Fruit fly (Drosophila melanogaster): ENCODE data around the gene CG4565.
A peak's percentile ranks its signal among the peaks of the same experiment; 100 is the strongest.

The CG4565 gene

dm6 chr3R:10884031-10884677 is 31.6 kb downstream of the CG4565 start (continued):
- TF ChIP-seq hkb (optimal IDR thresholded peaks at IDR 0.05), result no peak
- TF ChIP-seq hkb (GFP tag; IDR thresholded peaks at IDR 0.05), result peak; percentile 91
- no peak for TF ChIP-seq tx (GFP tag; optimal IDR thresholded peaks at IDR 0.05)
- no peak for TF ChIP-seq chn (GFP tag; optimal IDR thresholded peaks at IDR 0.05)
- TF ChIP-seq CG8924 (tag; optimal IDR thresholded peaks at IDR 0.05), result peak; percentile 64
- peak; percentile 70 for TF ChIP-seq CG11696 (GFP tag; IDR thresholded peaks at IDR 0.05)
- peak; percentile 82 for TF ChIP-seq al (GFP tag; IDR thresholded peaks at IDR 0.05)
- TF ChIP-seq CG12659 (GFP tag; optimal IDR thresholded peaks at IDR 0.05), result peak; percentile 65
- TF ChIP-seq Fer2 (tag; optimal IDR thresholded peaks at IDR 0.05), result peak; percentile 46
- TF ChIP-seq CG6683 (GFP tag; optimal IDR thresholded peaks at IDR 0.05), result peak; percentile 44
- peak; percentile 59; the same call in 1 of the 3 replicates for TF ChIP-seq CG11093 (GFP tag; IDR thresholded peaks at IDR 0.05)
- TF ChIP-seq pfk (GFP tag; optimal IDR thresholded peaks at IDR 0.05), result no peak
- TF ChIP-seq br (optimal IDR thresholded peaks at IDR 0.05), result no peak
- TF ChIP-seq Nf-YB (GFP tag; optimal IDR thresholded peaks at IDR 0.05), result peak; percentile 26
- peak; percentile 67 for TF ChIP-seq CG14050 (GFP tag; IDR thresholded peaks at IDR 0.05)
- peak; percentile 53 for TF ChIP-seq lilli (GFP tag; optimal IDR thresholded peaks at IDR 0.05)
- peak; percentile 87 for TF ChIP-seq NFAT (GFP tag; IDR thresholded peaks at IDR 0.05)
- peak in 1 of 2 experiments; percentile 49 for TF ChIP-seq Eip74EF (GFP tag; optimal IDR thresholded peaks at IDR 0.05)
- no peak for TF ChIP-seq vnd (GFP tag; IDR thresholded peaks at IDR 0.05; ENCODE audit: partially characterized antibody)
- peak; percentile 82 for TF ChIP-seq Asciz (GFP tag; optimal IDR thresholded peaks at IDR 0.05)
- peak; percentile 53 for TF ChIP-seq CG7987 (GFP tag; optimal IDR thresholded peaks at IDR 0.05)
- no peak for TF ChIP-seq CG10565 (GFP tag; optimal IDR thresholded peaks at IDR 0.05)
- peak; percentile 84 for TF ChIP-seq rib (GFP tag; IDR thresholded peaks at IDR 0.05)
- no peak for TF ChIP-seq run (tag; optimal IDR thresholded peaks at IDR 0.05)
- peak; percentile 84; the same call in 2 of the 3 replicates for TF ChIP-seq ci (GFP tag; IDR thresholded peaks at IDR 0.05)
- TF ChIP-seq HLH3B (GFP tag; IDR thresholded peaks at IDR 0.05), result peak; percentile 83
- TF ChIP-seq CG15514 (GFP tag; optimal IDR thresholded peaks at IDR 0.05), result peak; percentile 66
- peak; percentile 75 for TF ChIP-seq CG32772 (GFP tag; IDR thresholded peaks at IDR 0.05)
- TF ChIP-seq Hsf (GFP tag; optimal IDR thresholded peaks at IDR 0.05), result peak; percentile 15
- TF ChIP-seq chif (GFP tag; optimal IDR thresholded peaks at IDR 0.05), result no peak
- peak; percentile 54 for TF ChIP-seq ap (GFP tag; IDR thresholded peaks at IDR 0.05)
- TF ChIP-seq sisA (GFP tag; IDR thresholded peaks at IDR 0.05), result peak; percentile 80
- peak; percentile 19 for TF ChIP-seq CG1602 (GFP tag; optimal IDR thresholded peaks at IDR 0.05)
- peak; percentile 63 for TF ChIP-seq fd3F (GFP tag; optimal IDR thresholded peaks at IDR 0.05)
- TF ChIP-seq mam (GFP tag; optimal IDR thresholded peaks at IDR 0.05), result peak; percentile 48
- TF ChIP-seq ATbp (GFP tag; optimal IDR thresholded peaks at IDR 0.05), result peak; percentile 46
- peak; percentile 76 for TF ChIP-seq tap (tag; optimal IDR thresholded peaks at IDR 0.05)
- no peak for TF ChIP-seq Hr39 (optimal IDR thresholded peaks at IDR 0.05)
- TF ChIP-seq CG12071 (GFP tag; optimal IDR thresholded peaks at IDR 0.05), result peak; percentile 64
- TF ChIP-seq Poxn (GFP tag; IDR thresholded peaks at IDR 0.05), result peak; percentile 51
- TF ChIP-seq z (GFP tag; IDR thresholded peaks at IDR 0.05), result no peak
- TF ChIP-seq nerfin-1 (tag; optimal IDR thresholded peaks at IDR 0.05), result peak; percentile 54
- TF ChIP-seq ERR (GFP tag; optimal IDR thresholded peaks at IDR 0.05), result no peak
- TF ChIP-seq CG3281 (GFP tag; optimal IDR thresholded peaks at IDR 0.05), result peak; percentile 87
- peak; percentile 60 for TF ChIP-seq CG12391 (tag; optimal IDR thresholded peaks at IDR 0.05)
- peak; percentile 45 for TF ChIP-seq odd (GFP tag; optimal IDR thresholded peaks at IDR 0.05)
- no peak for TF ChIP-seq crol (GFP tag; IDR thresholded peaks at IDR 0.05)
- TF ChIP-seq Atf-2 (GFP tag; optimal IDR thresholded peaks at IDR 0.05), result no peak
- peak; percentile 74 for TF ChIP-seq cwo (GFP tag; optimal IDR thresholded peaks at IDR 0.05)
- no peak for TF ChIP-seq aop (GFP tag; IDR thresholded peaks at IDR 0.05)
- TF ChIP-seq Ada2b (GFP tag; IDR thresholded peaks at IDR 0.05), result peak; percentile 75

Data from whole organism, embryonic.